Fruit fly (Drosophila melanogaster) whole organism, embryonic: ENCODE results near the gene Spn28Dc.

Experiments
- CG10979 ChIP-seq: fragments of 200-800 bp; sonication (Bioruptor generic); optimal IDR thresholded peaks from 2 replicates; lab custom pipeline; 2018; ENCODE audit warnings: missing biosample characterization, mild to moderate bottlenecking, missing genetic modification characterization, moderate library complexity
- CG11504 ChIP-seq: fragments of 200-800 bp; sonication (Bioruptor generic); optimal IDR thresholded peaks from 3 replicates; lab custom pipeline; 2019; ENCODE audit warnings: missing biosample characterization, mild to moderate bottlenecking, missing genetic modification characterization, moderate library complexity
- CG11696 ChIP-seq: fragments of 200-800 bp; sonication (Bioruptor generic); IDR thresholded peaks from 2 replicates; pipeline ENCODE4 v1.3.6; 2022; ENCODE audit warnings: missing biosample characterization, missing genetic modification characterization
- CG12659 ChIP-seq: fragments of 200-800 bp; sonication (Bioruptor generic); optimal IDR thresholded peaks from 3 replicates; lab custom pipeline; 2017; ENCODE audit warnings: mild to moderate bottlenecking, missing biosample characterization, missing genetic modification reagents, missing genetic modification characterization
- CG13424 ChIP-seq: fragments of 200-800 bp; sonication (Bioruptor generic); optimal IDR thresholded peaks from 2 replicates; lab custom pipeline; 2019; ENCODE audit warnings: missing biosample characterization, mild to moderate bottlenecking, missing genetic modification characterization, moderate library complexity
- CG13624 ChIP-seq: fragments of 200-800 bp; sonication (Bioruptor generic); optimal IDR thresholded peaks from 2 replicates; lab custom pipeline; 2016; ENCODE audit warnings: missing biosample characterization, missing genetic modification characterization
- CG14710 ChIP-seq: fragments of 200-800 bp; sonication (Bioruptor generic); optimal IDR thresholded peaks from 3 replicates; lab custom pipeline; 2019; ENCODE audit warnings: missing biosample characterization, mild to moderate bottlenecking, missing genetic modification characterization, moderate library complexity
- CG17186 ChIP-seq: fragments of 200-800 bp; sonication (Bioruptor generic); optimal IDR thresholded peaks from 3 replicates; lab custom pipeline; 2017; ENCODE audit warnings: missing biosample characterization, missing genetic modification reagents, missing genetic modification characterization
- CG17361 ChIP-seq: fragments of 200-800 bp; sonication (Bioruptor generic); IDR thresholded peaks from 3 replicates; pipeline ENCODE4 v1.3.6; 2022; ENCODE audit warnings: missing biosample characterization, missing genetic modification characterization
- CG18599 ChIP-seq: fragments of 200-800 bp; sonication (Bioruptor generic); optimal IDR thresholded peaks from 3 replicates; lab custom pipeline; 2017; ENCODE audit warnings: missing biosample characterization, missing genetic modification characterization, mild to moderate bottlenecking, moderate library complexity, missing genetic modification reagents
- CG2678 ChIP-seq: fragments of 200-800 bp; sonication (Bioruptor generic); optimal IDR thresholded peaks from 3 replicates; lab custom pipeline; 2019; ENCODE audit warnings: missing biosample characterization, mild to moderate bottlenecking, missing genetic modification characterization, moderate library complexity
- CG3065 ChIP-seq: fragments of 200-800 bp; sonication (Bioruptor generic); optimal IDR thresholded peaks from 2 replicates; lab custom pipeline; 2016; ENCODE audit warnings: missing biosample characterization, missing genetic modification characterization
- CG6791 ChIP-seq: fragments of 200-800 bp; sonication (Bioruptor generic); IDR thresholded peaks from 3 replicates; pipeline ENCODE4 v1.3.6; 2022; ENCODE audit warnings: missing biosample characterization, missing genetic modification characterization; ENCODE audit not compliant: partially characterized antibody
- CG7839 ChIP-seq: fragments of 200-800 bp; sonication (Bioruptor generic); optimal IDR thresholded peaks from 3 replicates; lab custom pipeline; 2018; ENCODE audit warnings: missing biosample characterization, mild to moderate bottlenecking, missing genetic modification characterization, moderate library complexity
- CG8281 ChIP-seq: fragments of 200-800 bp; sonication (Bioruptor generic); optimal IDR thresholded peaks from 2 replicates; lab custom pipeline; 2018; ENCODE audit warnings: missing biosample characterization, mild to moderate bottlenecking, missing genetic modification characterization, moderate library complexity
- CG8924 ChIP-seq: fragments of 200-800 bp; optimal IDR thresholded peaks from 3 replicates; lab custom pipeline; 2019; ENCODE audit warnings: missing biosample characterization, mild to moderate bottlenecking, missing genetic modification characterization, moderate library complexity
- CG9437 ChIP-seq: fragments of 200-800 bp; sonication (Bioruptor generic); optimal IDR thresholded peaks from 2 replicates; lab custom pipeline; 2018; ENCODE audit warnings: missing biosample characterization, mild to moderate bottlenecking, missing genetic modification characterization
- D19B ChIP-seq: fragments of 200-800 bp; sonication (Bioruptor generic); optimal IDR thresholded peaks from 2 replicates; lab custom pipeline; 2017; ENCODE audit warnings: missing biosample characterization, mild to moderate bottlenecking, missing genetic modification characterization
- ERR ChIP-seq: fragments of 200-800 bp; sonication (Bioruptor generic); optimal IDR thresholded peaks from 2 replicates; lab custom pipeline; 2016; ENCODE audit warnings: missing biosample characterization, missing genetic modification characterization
- Hmx ChIP-seq: fragments of 200-800 bp; sonication (Bioruptor generic); optimal IDR thresholded peaks from 2 replicates; lab custom pipeline; 2016; ENCODE audit warnings: missing biosample characterization, missing genetic modification characterization
- Hr51 ChIP-seq, 2 experiments: fragments of 200-800 bp; sonication (Bioruptor generic); optimal IDR thresholded peaks; 2 replicates in 1 of 2; 3 replicates in 1 of 2; lab custom pipeline; 2016 to 2018; ENCODE audit warnings: missing biosample characterization in 2 of 2, missing genetic modification characterization in 2 of 2, mild to moderate bottlenecking in 1 of 2, moderate library complexity in 1 of 2
- Jarid2 ChIP-seq: fragments of 200-800 bp; sonication (Bioruptor generic); optimal IDR thresholded peaks from 3 replicates; lab custom pipeline; 2017; ENCODE audit warnings: mild to moderate bottlenecking, missing biosample characterization, missing genetic modification reagents, missing genetic modification characterization
- Med ChIP-seq: fragments of 200-800 bp; sonication (Bioruptor generic); peaks from one replicate; lab custom pipeline; 2016; ENCODE audit warnings: missing biosample characterization, missing genetic modification characterization, mild to moderate bottlenecking, inconsistent platforms, moderate library complexity
- Pdp1 ChIP-seq, 2 experiments: fragments of 200-800 bp; sonication (Bioruptor generic); optimal IDR thresholded peaks; 3 replicates each; lab custom pipeline; 2016; ENCODE audit warnings: missing biosample characterization in 2 of 2, missing genetic modification characterization in 2 of 2, mild to moderate bottlenecking in 1 of 2, moderate library complexity in 1 of 2
- Sox102F ChIP-seq: fragments of 200-800 bp; sonication (Bioruptor generic); optimal IDR thresholded peaks from 2 replicates; lab custom pipeline; 2018; ENCODE audit warnings: missing biosample characterization, mild to moderate bottlenecking, missing genetic modification characterization, moderate library complexity
- bab2 ChIP-seq: fragments of 200-800 bp; sonication (Bioruptor generic); optimal IDR thresholded peaks from 2 replicates; lab custom pipeline; 2016; ENCODE audit warnings: missing biosample characterization, missing genetic modification characterization
- cato ChIP-seq: fragments of 200-800 bp; sonication (Bioruptor generic); optimal IDR thresholded peaks from 2 replicates; lab custom pipeline; 2016; ENCODE audit warnings: missing biosample characterization, missing genetic modification characterization, borderline replicate concordance
- caup ChIP-seq: fragments of 200-800 bp; sonication (Bioruptor generic); optimal IDR thresholded peaks from 3 replicates; lab custom pipeline; 2017; ENCODE audit warnings: missing biosample characterization, mild to moderate bottlenecking, missing genetic modification characterization, moderate library complexity; ENCODE audit not compliant: severe bottlenecking
- crp ChIP-seq, 2 experiments: fragments of 200-800 bp; sonication (Bioruptor generic); optimal IDR thresholded peaks; 2 replicates in 1 of 2; 3 replicates in 1 of 2; lab custom pipeline; 2017; ENCODE audit warnings: missing biosample characterization in 2 of 2, missing genetic modification characterization in 2 of 2, mild to moderate bottlenecking in 1 of 2, moderate library complexity in 1 of 2
- dpn ChIP-seq, 2 experiments: fragments of 200-800 bp; sonication (Bioruptor generic); optimal IDR thresholded peaks; 3 replicates each; lab custom pipeline; 2016; ENCODE audit warnings: missing biosample characterization in 2 of 2, missing genetic modification characterization in 2 of 2
- h ChIP-seq: fragments of >200 bp; optimal IDR thresholded peaks from 2 replicates; lab custom pipeline; 2017
- kay ChIP-seq: fragments of 200-800 bp; sonication (Bioruptor generic); optimal IDR thresholded peaks from 2 replicates; lab custom pipeline; 2016; ENCODE audit warnings: missing biosample characterization, missing genetic modification characterization
- klu ChIP-seq: fragments of 200-800 bp; sonication (Bioruptor generic); IDR thresholded peaks from 2 replicates; pipeline ENCODE4 v1.3.6; 2022; ENCODE audit warnings: missing biosample characterization, missing genetic modification characterization
- lab ChIP-seq: fragments of 200-800 bp; sonication (Bioruptor generic); optimal IDR thresholded peaks from 3 replicates; lab custom pipeline; 2017; ENCODE audit warnings: missing biosample characterization, missing genetic modification characterization, mild to moderate bottlenecking, moderate library complexity, missing genetic modification reagents
- nerfin-2 ChIP-seq: fragments of 200-800 bp; sonication (Bioruptor generic); IDR thresholded peaks from 2 replicates; pipeline ENCODE4 v1.3.6; 2022; ENCODE audit warnings: missing biosample characterization, missing genetic modification characterization; ENCODE audit not compliant: partially characterized antibody
- nmo ChIP-seq: fragments of 200-800 bp; sonication (Bioruptor generic); optimal IDR thresholded peaks from 2 replicates; lab custom pipeline; 2018; ENCODE audit warnings: missing biosample characterization, mild to moderate bottlenecking, missing genetic modification characterization, moderate library complexity
- nom ChIP-seq: fragments of 200-800 bp; sonication (Bioruptor generic); optimal IDR thresholded peaks from 2 replicates; lab custom pipeline; 2017; ENCODE audit warnings: missing biosample characterization, missing genetic modification characterization, mild to moderate bottlenecking, moderate library complexity, missing genetic modification reagents
- pan ChIP-seq, 4 experiments: fragments of >200 bp in 3 of 4; fragments of 200-800 bp in 1 of 4; sonication (Bioruptor generic) in 1 of 4; optimal IDR thresholded peaks in 3 of 4; IDR thresholded peaks in 1 of 4; 2 replicates each; pipeline versions ENCODE4 v1.3.6 to Lab custom; 2017 to 2022; ENCODE audit warnings: missing biosample characterization in 2 of 4, missing genetic modification characterization in 2 of 4, mixed read lengths in 1 of 4
- prd ChIP-seq, 3 experiments: fragments of >200 bp in 2 of 3; fragments of 200-800 bp in 1 of 3; sonication (Bioruptor generic) in 1 of 3; optimal IDR thresholded peaks in 2 of 3; IDR thresholded peaks in 1 of 3; 2 replicates in 2 of 3; 3 replicates in 1 of 3; pipeline versions ENCODE4 v1.3.6 to Lab custom; 2017 to 2022; ENCODE audit warnings: missing biosample characterization in 1 of 3, missing genetic modification characterization in 1 of 3
- scrt ChIP-seq: fragments of 200-800 bp; sonication (Bioruptor generic); optimal IDR thresholded peaks from 2 replicates; lab custom pipeline; 2018; ENCODE audit warnings: missing biosample characterization, mild to moderate bottlenecking, missing genetic modification characterization, moderate library complexity
- sna ChIP-seq: fragments of 200-800 bp; sonication (Bioruptor generic); IDR thresholded peaks from 2 replicates; pipeline ENCODE4 v1.3.6; 2022; ENCODE audit warnings: missing biosample characterization, missing genetic modification characterization; ENCODE audit not compliant: partially characterized antibody
- so ChIP-seq: fragments of 200-800 bp; sonication (Bioruptor generic); IDR thresholded peaks from 3 replicates; pipeline ENCODE4 v1.3.6; 2022; ENCODE audit warnings: missing biosample characterization, missing genetic modification characterization
- tin ChIP-seq: fragments of 200-800 bp; sonication (Bioruptor generic); optimal IDR thresholded peaks from 3 replicates; lab custom pipeline; 2016; ENCODE audit warnings: missing biosample characterization, missing genetic modification characterization
- trh ChIP-seq: fragments of 200-800 bp; sonication (Bioruptor generic); optimal IDR thresholded peaks from 2 replicates; lab custom pipeline; 2016; ENCODE audit warnings: missing biosample characterization, missing genetic modification characterization
- unc-4 ChIP-seq: fragments of 200-800 bp; sonication (Bioruptor generic); IDR thresholded peaks from 2 replicates; pipeline ENCODE4 v1.3.6; 2022; ENCODE audit warnings: missing biosample characterization, missing genetic modification characterization; ENCODE audit not compliant: partially characterized antibody
- unpg ChIP-seq: fragments of 200-800 bp; sonication (Bioruptor generic); optimal IDR thresholded peaks from 3 replicates; lab custom pipeline; 2018; ENCODE audit warnings: missing biosample characterization, mild to moderate bottlenecking, missing genetic modification characterization, moderate library complexity

Spn28Dc gene

dm6 chr2L:7984889-7985514 is 22.0 kb downstream of the Spn28Dc start (continued):
- TF ChIP-seq trh (GFP tag; lab: Kevin White, UChicago) (no peak), CG2678 (tag; lab: Kevin White, UChicago) (peak; percentile 27), nmo (GFP tag; lab: Kevin White, UChicago) (peak; percentile 19), CG14710 (tag; lab: Kevin White, UChicago) (peak; percentile 7), CG12659 (peak; percentile 5), CG18599 (GFP tag; lab: Kevin White, UChicago) (peak; percentile 18), nom (GFP tag; lab: Kevin White, UChicago) (peak; percentile 10), unc-4 (GFP tag; lab: Robert Waterston, UW) (no peak), crp (GFP tag; optimal IDR thresholded peaks at IDR 0.05; lab: Kevin White, UChicago) (peak in 1 of 2 experiments; percentile 10), kay (no peak), CG10979 (tag; lab: Kevin White, UChicago) (peak; percentile 31), CG8281 (tag; lab: Kevin White, UChicago) (peak; percentile 92), pan (optimal IDR thresholded peaks at IDR 0.05; lab: Kevin White, UChicago) (no peak), pan (GFP tag; optimal IDR thresholded peaks at IDR 0.05 in 1 of 2, IDR thresholded peaks at IDR 0.05 in 1 of 2) (peak in 1 of 2 experiments; percentile 20), Pdp1 (GFP tag; optimal IDR thresholded peaks at IDR 0.05; lab: Kevin White, UChicago) (peak in 1 of 2 experiments; percentile 56), CG6791 (GFP tag; lab: Robert Waterston, UW) (peak; percentile 58; the same call in 2 of the 3 replicates), CG17361 (peak; percentile 33; the same call in 1 of the 3 replicates), nerfin-2 (GFP tag; lab: Robert Waterston, UW) (peak; percentile 64), CG9437 (GFP tag; lab: Kevin White, UChicago) (peak; percentile 21), bab2 (GFP tag; lab: Kevin White, UChicago) (peak; percentile 50), Jarid2 (peak; percentile 21), Hmx (GFP tag; lab: Kevin White, UChicago) (no peak), Med (peak; percentile 71), Hr51 (GFP tag; optimal IDR thresholded peaks at IDR 0.05; lab: Kevin White, UChicago) (peak in 1 of 2 experiments; percentile 22), klu (GFP tag; lab: Robert Waterston, UW) (no peak), tin (GFP tag; lab: Kevin White, UChicago) (peak; percentile 53), scrt (GFP tag; lab: Kevin White, UChicago) (peak; percentile 28), D19B (GFP tag; lab: Kevin White, UChicago) (peak; percentile 79), unpg (GFP tag; lab: Kevin White, UChicago) (peak; percentile 21), CG13424 (peak; percentile 5), lab (peak; percentile 9), CG3065 (GFP tag; lab: Kevin White, UChicago) (no peak), ERR (GFP tag; lab: Kevin White, UChicago) (no peak), CG8924 (tag; lab: Kevin White, UChicago) (peak; percentile 15), h (lab: Kevin White, UChicago) (no peak), CG17186 (no peak), sna (GFP tag; lab: Robert Waterston, UW) (peak; percentile 31; the same call in 1 of the 2 replicates), CG7839 (tag; lab: Kevin White, UChicago) (peak; percentile 16), CG11696 (GFP tag; lab: Robert Waterston, UW) (no peak), so (no peak), caup (GFP tag; lab: Kevin White, UChicago) (no peak), cato (GFP tag; lab: Kevin White, UChicago) (no peak), prd (optimal IDR thresholded peaks at IDR 0.05; lab: Kevin White, UChicago) (no peak), prd (GFP tag; IDR thresholded peaks at IDR 0.05; lab: Robert Waterston, UW) (0 out of 3 replicates have a peak, but pooled peaks have one; percentile 22), CG13624 (GFP tag; lab: Kevin White, UChicago) (peak; percentile 34), Sox102F (GFP tag; lab: Kevin White, UChicago) (peak; percentile 12), CG11504 (peak; percentile 42), dpn (GFP tag; optimal IDR thresholded peaks at IDR 0.05; lab: Kevin White, UChicago) (peak; percentile 27 to 31)
